Fruit fly (Drosophila melanogaster) whole organism, embryonic: ENCODE results near the gene Patr-1.

Experiments
- CG10209 ChIP-seq: fragments of 200-800 bp; sonication (Bioruptor generic); optimal IDR thresholded peaks from 3 replicates; lab custom pipeline; 2017; ENCODE audit warnings: missing biosample characterization, mild to moderate bottlenecking, missing genetic modification characterization, missing genetic modification reagents
- CG1024 ChIP-seq: fragments of 200-800 bp; sonication (Bioruptor generic); IDR thresholded peaks from 2 replicates; pipeline ENCODE4 v1.3.6; 2022; ENCODE audit warnings: missing biosample characterization, missing genetic modification characterization
- CG10431 ChIP-seq: fragments of 200-800 bp; sonication (Bioruptor generic); optimal IDR thresholded peaks from 3 replicates; lab custom pipeline; 2018; ENCODE audit warnings: missing biosample characterization, mild to moderate bottlenecking, missing genetic modification characterization
- CG11695 ChIP-seq: fragments of 200-800 bp; sonication (Bioruptor generic); IDR thresholded peaks from 3 replicates; pipeline ENCODE4 v1.3.6; 2022; ENCODE audit warnings: missing biosample characterization, missing genetic modification characterization
- CG14710 ChIP-seq: fragments of 200-800 bp; sonication (Bioruptor generic); optimal IDR thresholded peaks from 3 replicates; lab custom pipeline; 2019; ENCODE audit warnings: missing biosample characterization, mild to moderate bottlenecking, missing genetic modification characterization, moderate library complexity
- CG1603 ChIP-seq: fragments of 200-800 bp; sonication (Bioruptor generic); optimal IDR thresholded peaks from 2 replicates; lab custom pipeline; 2019; ENCODE audit warnings: missing biosample characterization, mild to moderate bottlenecking, missing genetic modification characterization, moderate library complexity
- CG1792 ChIP-seq: fragments of 200-800 bp; sonication (Bioruptor generic); optimal IDR thresholded peaks from 2 replicates; lab custom pipeline; 2016; ENCODE audit warnings: missing biosample characterization, missing genetic modification characterization
- CG2120 ChIP-seq: fragments of 200-800 bp; sonication (Bioruptor generic); optimal IDR thresholded peaks from 3 replicates; lab custom pipeline; 2016; ENCODE audit warnings: missing biosample characterization, missing genetic modification characterization
- CG2712 ChIP-seq: fragments of 200-800 bp; optimal IDR thresholded peaks from 3 replicates; lab custom pipeline; 2019; ENCODE audit warnings: missing biosample characterization, mild to moderate bottlenecking, missing genetic modification characterization, moderate library complexity
- CG30403 ChIP-seq: fragments of 200-800 bp; sonication (Bioruptor generic); optimal IDR thresholded peaks from 3 replicates; lab custom pipeline; 2016; ENCODE audit warnings: missing biosample characterization, missing genetic modification characterization
- CG31441 ChIP-seq: fragments of 200-800 bp; sonication (Bioruptor generic); IDR thresholded peaks from 2 replicates; pipeline ENCODE4 v1.3.6; 2022; ENCODE audit warnings: missing biosample characterization, missing genetic modification characterization
- CG32767 ChIP-seq: fragments of 200-800 bp; sonication (Bioruptor generic); IDR thresholded peaks from 2 replicates; pipeline ENCODE4 v1.3.6; 2022; ENCODE audit warnings: missing biosample characterization, missing genetic modification characterization
- CG32772 ChIP-seq: fragments of 200-800 bp; sonication (Bioruptor generic); IDR thresholded peaks from 2 replicates; pipeline ENCODE4 v1.3.6; 2022; ENCODE audit warnings: missing biosample characterization, missing genetic modification characterization
- CG6791 ChIP-seq: fragments of 200-800 bp; sonication (Bioruptor generic); IDR thresholded peaks from 3 replicates; pipeline ENCODE4 v1.3.6; 2022; ENCODE audit warnings: missing biosample characterization, missing genetic modification characterization; ENCODE audit not compliant: partially characterized antibody
- CG7963 ChIP-seq: fragments of 200-800 bp; sonication (Bioruptor generic); IDR thresholded peaks from 3 replicates; pipeline ENCODE4 v1.3.6; 2022; ENCODE audit warnings: missing biosample characterization, missing genetic modification characterization; ENCODE audit not compliant: partially characterized antibody
- CG9437 ChIP-seq: fragments of 200-800 bp; sonication (Bioruptor generic); optimal IDR thresholded peaks from 2 replicates; lab custom pipeline; 2018; ENCODE audit warnings: missing biosample characterization, mild to moderate bottlenecking, missing genetic modification characterization
- CG9817 ChIP-seq: fragments of 200-800 bp; sonication (Bioruptor generic); optimal IDR thresholded peaks from 2 replicates; lab custom pipeline; 2018; ENCODE audit warnings: missing biosample characterization, mild to moderate bottlenecking, missing genetic modification characterization, moderate library complexity
- CG9876 ChIP-seq: fragments of 200-800 bp; sonication (Bioruptor generic); optimal IDR thresholded peaks from 2 replicates; lab custom pipeline; 2016; ENCODE audit warnings: missing biosample characterization, missing genetic modification characterization
- Dfd ChIP-seq, 2 experiments: fragments of >200 bp; optimal IDR thresholded peaks; 2 replicates each; lab custom pipeline; 2017; ENCODE audit warnings: missing biosample characterization in 2 of 2, missing genetic modification characterization in 2 of 2
- Dref ChIP-seq: fragments of 200-800 bp; sonication (Bioruptor generic); IDR thresholded peaks from 2 replicates; pipeline ENCODE4 v1.3.6; 2022; ENCODE audit warnings: missing biosample characterization, missing genetic modification characterization
- E2f2 ChIP-seq: fragments of 200-800 bp; sonication (Bioruptor generic); IDR thresholded peaks from 2 replicates; pipeline ENCODE4 v1.3.6; 2022; ENCODE audit warnings: missing biosample characterization, missing genetic modification characterization
- Fer2 ChIP-seq: fragments of 200-800 bp; sonication (Bioruptor generic); optimal IDR thresholded peaks from 2 replicates; lab custom pipeline; 2018; ENCODE audit warnings: missing biosample characterization, mild to moderate bottlenecking, missing genetic modification characterization, moderate library complexity
- HLH54F ChIP-seq: fragments of 200-800 bp; sonication (Bioruptor generic); optimal IDR thresholded peaks from 3 replicates; lab custom pipeline; 2016; ENCODE audit warnings: missing biosample characterization, missing genetic modification characterization
- Hmx ChIP-seq: fragments of 200-800 bp; sonication (Bioruptor generic); optimal IDR thresholded peaks from 2 replicates; lab custom pipeline; 2016; ENCODE audit warnings: missing biosample characterization, missing genetic modification characterization
- Hr3 ChIP-seq: fragments of 200-800 bp; sonication (Bioruptor generic); optimal IDR thresholded peaks from 3 replicates; lab custom pipeline; 2016; ENCODE audit warnings: missing biosample characterization, missing genetic modification characterization
- Hsf ChIP-seq: fragments of 200-800 bp; sonication (Bioruptor generic); optimal IDR thresholded peaks from 3 replicates; lab custom pipeline; 2016; ENCODE audit warnings: missing biosample characterization, missing genetic modification characterization
- Pdp1 ChIP-seq, 2 experiments: fragments of 200-800 bp; sonication (Bioruptor generic); optimal IDR thresholded peaks; 3 replicates each; lab custom pipeline; 2016; ENCODE audit warnings: missing biosample characterization in 2 of 2, missing genetic modification characterization in 2 of 2, mild to moderate bottlenecking in 1 of 2, moderate library complexity in 1 of 2
- Ptx1 ChIP-seq: fragments of 200-800 bp; sonication (Bioruptor generic); IDR thresholded peaks from 2 replicates; pipeline ENCODE4 v1.3.6; 2022; ENCODE audit warnings: missing biosample characterization, missing genetic modification characterization
- Trl ChIP-seq, 3 experiments: fragments of >200 bp in 2 of 3; fragments of 200-800 bp in 1 of 3; sonication (Bioruptor generic) in 1 of 3; optimal IDR thresholded peaks; 2 replicates in 1 of 3; 3 replicates in 2 of 3; lab custom pipeline; 2016 to 2017; ENCODE audit warnings: missing biosample characterization in 1 of 3, missing genetic modification characterization in 1 of 3
- Xbp1 ChIP-seq: fragments of 200-800 bp; sonication (Bioruptor generic); optimal IDR thresholded peaks from 3 replicates; lab custom pipeline; 2016; ENCODE audit warnings: missing biosample characterization, mild to moderate bottlenecking, missing genetic modification characterization
- ab ChIP-seq: fragments of 200-800 bp; sonication (Bioruptor generic); optimal IDR thresholded peaks from 2 replicates; lab custom pipeline; 2016; ENCODE audit warnings: missing biosample characterization, missing genetic modification characterization
- dpn ChIP-seq, 2 experiments: fragments of 200-800 bp; sonication (Bioruptor generic); optimal IDR thresholded peaks; 3 replicates each; lab custom pipeline; 2016; ENCODE audit warnings: missing biosample characterization in 2 of 2, missing genetic modification characterization in 2 of 2
- fd102C ChIP-seq: fragments of 200-800 bp; sonication (Bioruptor generic); optimal IDR thresholded peaks from 2 replicates; lab custom pipeline; 2018; ENCODE audit warnings: missing biosample characterization, mild to moderate bottlenecking, missing genetic modification characterization, moderate library complexity
- gsb ChIP-seq: fragments of 200-800 bp; sonication (Bioruptor generic); IDR thresholded peaks from 2 replicates; pipeline ENCODE4 v1.3.6; 2022; ENCODE audit warnings: missing biosample characterization, missing genetic modification characterization
- gsb-n ChIP-seq: fragments of 200-800 bp; sonication (Bioruptor generic); optimal IDR thresholded peaks from 3 replicates; lab custom pipeline; 2018; ENCODE audit warnings: missing biosample characterization, mild to moderate bottlenecking, missing genetic modification characterization
- hbn ChIP-seq: fragments of 200-800 bp; sonication (Bioruptor generic); IDR thresholded peaks from 2 replicates; pipeline ENCODE4 v1.3.6; 2022; ENCODE audit warnings: missing biosample characterization, missing genetic modification characterization; ENCODE audit not compliant: partially characterized antibody
- ind ChIP-seq: fragments of 200-800 bp; sonication (Bioruptor generic); optimal IDR thresholded peaks from 3 replicates; lab custom pipeline; 2016; ENCODE audit warnings: missing biosample characterization, missing genetic modification characterization
- lola ChIP-seq, 3 experiments: fragments of >200 bp in 2 of 3; fragments of 200-800 bp in 1 of 3; sonication (Bioruptor generic) in 1 of 3; optimal IDR thresholded peaks; 2 replicates each; lab custom pipeline; 2017 to 2019; ENCODE audit warnings: missing biosample characterization in 3 of 3, missing genetic modification characterization in 3 of 3, mild to moderate bottlenecking in 1 of 3, moderate library complexity in 1 of 3
- pzg ChIP-seq: fragments of 200-800 bp; sonication (Bioruptor generic); optimal IDR thresholded peaks from 3 replicates; lab custom pipeline; 2018; ENCODE audit warnings: missing biosample characterization, mild to moderate bottlenecking, missing genetic modification characterization, moderate library complexity
- stc ChIP-seq: fragments of 200-800 bp; sonication (Bioruptor generic); IDR thresholded peaks from 2 replicates; pipeline ENCODE4 v1.3.6; 2022; ENCODE audit warnings: missing biosample characterization, missing genetic modification characterization
- tap ChIP-seq: fragments of 200-800 bp; optimal IDR thresholded peaks from 3 replicates; lab custom pipeline; 2019; ENCODE audit warnings: missing biosample characterization, mild to moderate bottlenecking, missing genetic modification characterization, moderate library complexity
- tin ChIP-seq: fragments of 200-800 bp; sonication (Bioruptor generic); optimal IDR thresholded peaks from 3 replicates; lab custom pipeline; 2016; ENCODE audit warnings: missing biosample characterization, missing genetic modification characterization

Gene Patr-1

DNA sequence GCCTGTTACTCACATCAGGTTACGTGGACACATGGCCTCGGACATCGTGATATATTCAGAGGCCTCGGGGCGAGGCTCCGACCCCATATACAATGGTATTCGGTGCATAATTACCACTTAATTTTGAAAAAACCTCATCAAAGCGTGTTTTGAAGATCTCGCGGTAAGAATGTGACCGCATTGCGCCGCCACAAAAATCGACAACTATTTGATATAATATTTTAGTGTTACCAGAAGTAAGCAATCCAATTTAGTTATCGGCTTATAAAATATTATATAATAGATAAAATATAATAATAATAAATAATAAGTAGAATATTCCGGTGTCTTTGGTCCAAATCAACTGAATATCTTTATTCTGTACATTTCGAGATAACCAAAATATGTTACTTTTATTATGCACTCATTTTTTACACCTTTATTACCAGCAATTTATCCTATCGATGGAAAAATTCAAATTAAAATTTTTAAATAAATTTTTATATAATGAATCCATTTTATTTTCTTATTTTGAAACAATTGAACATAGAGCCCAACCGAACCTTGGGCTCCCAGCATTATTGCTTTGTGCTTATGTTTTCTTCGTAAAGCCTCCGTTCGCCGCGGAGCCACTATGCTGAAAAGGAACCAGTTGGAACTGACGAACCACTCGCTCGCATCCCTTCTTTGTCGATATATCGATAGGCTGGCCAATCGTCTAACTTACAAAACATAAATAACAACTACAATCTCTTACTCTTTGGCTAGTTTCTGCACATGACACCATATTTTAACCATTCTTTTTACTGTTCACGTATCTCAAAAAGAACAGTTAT, 3.2 kb upstream of the Patr-1 start, which contains the start of the genes CG18213 and Trm7-32 (continued):
- TF ChIP-seq Xbp1 (GFP tag; lab: Kevin White, UChicago) (peak; percentile 47), fd102C (no peak), CG9876 (peak; percentile 15), Ptx1 (no peak), CG7963 (peak; percentile 68; the same call in 1 of the 3 replicates), hbn (GFP tag; lab: Robert Waterston, UW) (peak; percentile 72), Hsf (no peak), gsb (GFP tag; lab: Robert Waterston, UW) (no peak), CG10431 (GFP tag; lab: Kevin White, UChicago) (no peak), Dref (GFP tag; lab: Robert Waterston, UW) (peak; percentile 87), stc (GFP tag; lab: Robert Waterston, UW) (no peak), CG9817 (peak; percentile 35), CG2712 (no peak), CG1603 (tag; lab: Kevin White, UChicago) (peak; percentile 45), lola (GFP tag; optimal IDR thresholded peaks at IDR 0.05; lab: Kevin White, UChicago) (no peak), Fer2 (no peak), Hr3 (GFP tag; lab: Kevin White, UChicago) (no peak), CG1792 (GFP tag; lab: Kevin White, UChicago) (no peak), CG10209 (GFP tag; lab: Kevin White, UChicago) (no peak), CG9437 (GFP tag; lab: Kevin White, UChicago) (no peak), CG6791 (GFP tag; lab: Robert Waterston, UW) (peak; percentile 87), Pdp1 (GFP tag; optimal IDR thresholded peaks at IDR 0.05; lab: Kevin White, UChicago) (peak in 1 of 2 experiments; percentile 53), CG32767 (GFP tag; lab: Robert Waterston, UW) (no peak), E2f2 (GFP tag; lab: Robert Waterston, UW) (peak; percentile 80), CG2120 (GFP tag; lab: Kevin White, UChicago) (peak; percentile 59), tin (GFP tag; lab: Kevin White, UChicago) (peak; percentile 18), pzg (GFP tag; lab: Kevin White, UChicago) (peak; percentile 65), dpn (GFP tag; optimal IDR thresholded peaks at IDR 0.05; lab: Kevin White, UChicago) (peak in 1 of 2 experiments; percentile 34), Trl (optimal IDR thresholded peaks at IDR 0.05; lab: Kevin White, UChicago) (no peak), Trl (GFP tag; optimal IDR thresholded peaks at IDR 0.05; lab: Kevin White, UChicago) (no peak), gsb-n (tag; lab: Kevin White, UChicago) (no peak), CG14710 (tag; lab: Kevin White, UChicago) (peak; percentile 48), Dfd (GFP tag; optimal IDR thresholded peaks at IDR 0.05; lab: Kevin White, UChicago) (no peak), HLH54F (GFP tag; lab: Kevin White, UChicago) (peak; percentile 5), CG32772 (GFP tag; lab: Robert Waterston, UW) (no peak), CG11695 (no peak), CG1024 (no peak), CG30403 (GFP tag; lab: Kevin White, UChicago) (peak; percentile 4), Hmx (no peak), ab (GFP tag; lab: Kevin White, UChicago) (no peak), CG31441 (GFP tag; lab: Robert Waterston, UW) (no peak), tap (tag; lab: Kevin White, UChicago) (no peak), ind (peak; percentile 3)
